Worm (Caenorhabditis elegans): ENCODE results near the gene nspe-2.

nspe-2 gene

DNA sequence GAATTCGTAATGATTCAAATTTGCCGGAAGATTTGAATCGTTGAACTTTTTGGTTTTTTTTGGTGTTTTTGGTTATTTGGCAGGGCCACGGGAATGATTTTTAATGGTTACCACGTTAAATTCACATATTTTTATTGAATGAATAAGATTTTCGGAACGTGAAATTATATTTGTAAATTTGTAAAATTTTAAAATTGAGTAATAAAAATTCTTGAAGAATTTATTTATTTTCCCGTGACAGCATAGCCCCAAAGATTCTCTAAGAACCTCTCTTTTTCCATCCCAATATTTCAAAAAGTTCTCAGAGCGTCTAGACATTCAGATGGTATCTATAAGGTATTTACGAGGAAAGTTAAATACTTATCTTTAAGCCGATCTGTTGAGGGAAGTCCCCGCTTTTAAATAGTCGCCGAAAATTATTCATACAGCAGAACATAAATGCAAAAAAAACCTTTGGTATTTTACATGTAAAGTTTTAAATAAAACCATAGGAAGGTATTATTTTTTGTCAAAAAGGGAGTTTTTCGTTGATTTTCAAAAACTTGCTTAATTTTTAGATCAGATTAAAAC is 15.6 kb upstream of the nspe-2 start, which contains the start of gene Y38E10A.17:
Gene Y38E10A.17, minus strand, starts transcription at position 51 of the 570 bp plus-strand sequence.
- no peak for TF ChIP-seq ceh-82 (tag; optimal IDR thresholded peaks at IDR 0.05)
- TF ChIP-seq sma-9 (GFP tag; optimal IDR thresholded peaks at IDR 0.05): peak; percentile 44
- TF ChIP-seq sma-9 (tag; optimal IDR thresholded peaks at IDR 0.05): no peak

ce11 chrII:12630888-12631287 is 11.7 kb upstream of the nspe-2 start, which contains the start of gene Y38E10A.34:
Gene Y38E10A.34 (plus strand): TSS chrII:12631188.
- no peak for TF ChIP-seq Y55F3AM.14 (GFP tag; optimal IDR thresholded peaks at IDR 0.05)
- no peak for TF ChIP-seq lin-11 (tag; optimal IDR thresholded peaks at IDR 0.05)
- TF ChIP-seq sma-9 (GFP tag; optimal IDR thresholded peaks at IDR 0.05): no peak
- TF ChIP-seq sma-9 (tag; optimal IDR thresholded peaks at IDR 0.05): no peak
- TF ChIP-seq R02D3.7 (tag; optimal IDR thresholded peaks at IDR 0.05): no peak

ce11 chrII:12629387-12629786 is 10.2 kb upstream of the nspe-2 start, which contains the start of gene Y38E10A.28:
Gene Y38E10A.28 (plus strand): TSS chrII:12629687.
- TF ChIP-seq ZK546.5 (tag; optimal IDR thresholded peaks at IDR 0.05): no peak

ce11 chrII:12628566-12628965 is 9.4 kb upstream of the nspe-2 start, which contains the start of gene nspe-5:
Gene nspe-5 (plus strand): TSS chrII:12628866.
- peak; percentile 37 for TF ChIP-seq sma-9 (GFP tag; optimal IDR thresholded peaks at IDR 0.05)
- TF ChIP-seq sma-9 (tag; optimal IDR thresholded peaks at IDR 0.05): no peak
- no peak for TF ChIP-seq skn-1 (tag; optimal IDR thresholded peaks at IDR 0.05)
- no peak for TF ChIP-seq elt-3 (tag; optimal IDR thresholded peaks at IDR 0.05)
- TF ChIP-seq ceh-16 (tag; optimal IDR thresholded peaks at IDR 0.05): no peak
- TF ChIP-seq ztf-4 (tag; optimal IDR thresholded peaks at IDR 0.05): no peak
- TF ChIP-seq egl-27 (tag; optimal IDR thresholded peaks at IDR 0.05): no peak
- TF ChIP-seq unc-55 (GFP tag; optimal IDR thresholded peaks at IDR 0.05): no peak
- no peak for TF ChIP-seq lsy-2 (tag; optimal IDR thresholded peaks at IDR 0.05)
- TF ChIP-seq nhr-6 (tag; optimal IDR thresholded peaks at IDR 0.05): no peak
- peak; percentile 71 for TF ChIP-seq nhr-25 (tag; optimal IDR thresholded peaks at IDR 0.05)
- no peak for TF ChIP-seq nhr-21 (tag; optimal IDR thresholded peaks at IDR 0.05)
- TF ChIP-seq aly-2 (tag; optimal IDR thresholded peaks at IDR 0.05): no peak
- no peak for TF ChIP-seq dmd-4 (tag; optimal IDR thresholded peaks at IDR 0.05)
- no peak for TF ChIP-seq mbf-1 (tag; optimal IDR thresholded peaks at IDR 0.05)
- TF ChIP-seq unc-39 (tag; optimal IDR thresholded peaks at IDR 0.05): no peak
- no peak for TF ChIP-seq ama-1 (optimal IDR thresholded peaks at IDR 0.05)
- TF ChIP-seq C34F6.9 (tag; optimal IDR thresholded peaks at IDR 0.05): no peak

DNA sequence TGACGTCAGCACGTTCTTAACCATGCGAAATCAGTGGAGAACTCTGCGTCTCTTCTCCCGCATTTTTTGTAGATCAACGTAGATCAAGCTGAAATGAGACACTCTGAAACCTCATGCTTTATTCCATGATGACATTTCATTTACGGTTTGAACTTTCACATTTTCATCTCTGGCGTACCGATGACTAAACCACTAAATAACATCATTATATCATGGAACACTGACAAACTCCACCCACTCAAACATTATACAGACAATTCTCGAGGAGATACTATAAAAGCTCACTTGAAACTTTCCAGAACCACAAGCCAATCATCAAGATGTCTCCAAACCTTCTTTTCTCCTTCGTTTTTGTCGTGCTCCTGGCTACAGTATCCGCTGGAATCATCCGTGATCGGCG is 7.7 kb upstream of the nspe-2 start, which contains the start of gene nspe-7:
Gene nspe-7, plus strand, starts transcription at position 301 of the 400 bp plus-strand sequence.
- TF ChIP-seq unc-55 (GFP tag; optimal IDR thresholded peaks at IDR 0.05) (no peak), ztf-11 (tag; optimal IDR thresholded peaks at IDR 0.05) (no peak), Y55F3AM.14 (GFP tag; optimal IDR thresholded peaks at IDR 0.05) (no peak), ZK546.5 (tag; optimal IDR thresholded peaks at IDR 0.05) (no peak), nhr-10 (tag; optimal IDR thresholded peaks at IDR 0.05) (no peak), ztf-1 (GFP tag; conservative IDR thresholded peaks at IDR 0.05) (no peak), nhr-23 (tag; optimal IDR thresholded peaks at IDR 0.05) (no peak), sma-9 (GFP tag; optimal IDR thresholded peaks at IDR 0.05) (no peak), sma-9 (tag; optimal IDR thresholded peaks at IDR 0.05) (no peak), blmp-1 (tag; optimal IDR thresholded peaks at IDR 0.05; ENCODE audit: insufficient read depth) (no peak), elt-1 (tag; optimal IDR thresholded peaks at IDR 0.05) (no peak), snpc-4 (tag; optimal IDR thresholded peaks at IDR 0.05) (no peak), nhr-12 (tag; optimal IDR thresholded peaks at IDR 0.05) (no peak), nhr-21 (tag; optimal IDR thresholded peaks at IDR 0.05) (no peak)

DNA sequence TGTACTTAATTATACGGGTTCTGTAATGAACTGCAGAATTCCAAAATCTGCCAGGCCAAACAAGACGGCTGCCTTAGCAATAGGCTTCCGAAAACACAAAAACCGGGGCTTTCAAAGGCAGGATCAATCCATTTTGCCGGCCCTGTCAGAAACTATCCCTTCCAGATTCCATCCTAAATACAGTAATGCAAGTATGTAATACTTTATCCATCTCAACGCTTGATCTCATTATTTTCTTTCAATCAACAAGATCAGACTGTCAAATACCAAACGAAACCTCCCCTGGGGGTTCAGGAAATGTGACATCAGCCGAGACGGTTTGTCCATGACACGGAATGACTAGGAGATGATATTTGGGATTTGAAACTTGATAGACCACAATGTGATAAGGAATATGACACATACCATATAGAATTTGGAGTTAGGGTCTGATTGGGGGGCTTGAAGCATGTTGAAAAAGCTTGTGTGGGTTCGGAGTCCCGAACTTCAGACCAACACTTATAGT is 7.0 kb upstream of the nspe-2 start:
- no peak for TF ChIP-seq nhr-10 (tag; optimal IDR thresholded peaks at IDR 0.05)
- TF ChIP-seq nhr-11 (tag; optimal IDR thresholded peaks at IDR 0.05): no peak
- TF ChIP-seq ztf-1 (GFP tag; conservative IDR thresholded peaks at IDR 0.05): no peak

Data from whole organism, L2 larva.